Worm (Caenorhabditis elegans) whole organism, L2 larva: ENCODE data around the gene unc-64.

Source experiments
- ZK546.5 ChIP-seq: sonication (generic microtip); optimal IDR thresholded peaks from 2 replicates; lab custom pipeline; 2017; ENCODE audit warnings: missing biosample characterization, missing genetic modification characterization
- nhr-129 ChIP-seq: fragments of 150-350 bp; optimal IDR thresholded peaks from 2 replicates; lab custom pipeline; 2014; ENCODE audit warnings: missing biosample characterization, missing genetic modification characterization
- unc-39 ChIP-seq: fragments of 150-350 bp; optimal IDR thresholded peaks from 2 replicates; lab custom pipeline; 2014; ENCODE audit warnings: missing biosample characterization, missing genetic modification characterization

ce11 chrIII:13277881-13278500 is 933 bp downstream of the unc-64 start:
- TF ChIP-seq nhr-129 (tag; lab: Kevin White, UChicago), result no peak
- no peak for TF ChIP-seq ZK546.5
- no peak for TF ChIP-seq unc-39 (tag; lab: Kevin White, UChicago)
